Worm (Caenorhabditis elegans) whole organism, L2 larva: ENCODE measurements around the gene dhs-6.

Source experiments
- crh-2 ChIP-seq: sonication (generic microtip); optimal IDR thresholded peaks from 2 replicates; lab custom pipeline; 2017; ENCODE audit warnings: missing biosample characterization, missing genetic modification characterization
- dmd-4 ChIP-seq: sonication (generic microtip); optimal IDR thresholded peaks from 2 replicates; lab custom pipeline; 2017; ENCODE audit warnings: missing biosample characterization, missing genetic modification characterization
- nhr-12 ChIP-seq: fragments of 150-350 bp; optimal IDR thresholded peaks from 2 replicates; lab custom pipeline; 2014; ENCODE audit warnings: missing biosample characterization, missing genetic modification characterization
- nhr-237 ChIP-seq: fragments of 150-350 bp; optimal IDR thresholded peaks from 2 replicates; lab custom pipeline; 2014; ENCODE audit warnings: missing biosample characterization, missing genetic modification characterization
- nhr-25 ChIP-seq: fragments of 150-350 bp; sonication (generic microtip); optimal IDR thresholded peaks from 3 replicates; lab custom pipeline; 2014; ENCODE audit warnings: missing biosample characterization, missing genetic modification characterization
- nhr-77 ChIP-seq: fragments of 150-350 bp; optimal IDR thresholded peaks from 2 replicates; lab custom pipeline; 2014; ENCODE audit warnings: missing biosample characterization, missing genetic modification characterization
- skn-1 ChIP-seq: sonication (generic microtip); optimal IDR thresholded peaks from 2 replicates; lab custom pipeline; 2017; ENCODE audit warnings: missing biosample characterization, missing genetic modification characterization
- snpc-4 ChIP-seq: fragments of 150-350 bp; optimal IDR thresholded peaks from 2 replicates; lab custom pipeline; 2014; ENCODE audit warnings: missing biosample characterization, missing genetic modification characterization
- unc-39 ChIP-seq: fragments of 150-350 bp; optimal IDR thresholded peaks from 2 replicates; lab custom pipeline; 2014; ENCODE audit warnings: missing biosample characterization, missing genetic modification characterization
- ztf-1 ChIP-seq: fragments of 200-800 bp; sonication (Bioruptor generic); conservative IDR thresholded peaks from 2 replicates; pipeline ENCODE4 v1.3.6; 2022; ENCODE audit warnings: missing genetic modification characterization, missing compliant biosample characterization

ce11 chrII:5628326-5628818, 9.3 kb upstream of the dhs-6 start, which contains the start of gene F59E12.15:
- TF ChIP-seq skn-1 (tag; lab: Kevin White, UChicago) (no peak), crh-2 (tag; lab: Kevin White, UChicago) (no peak), nhr-12 (tag; lab: Kevin White, UChicago) (no peak), dmd-4 (no peak), nhr-77 (tag; lab: Kevin White, UChicago) (no peak), snpc-4 (no peak), unc-39 (tag; lab: Kevin White, UChicago) (no peak), ztf-1 (GFP tag; lab: Robert Waterston, UW) (no peak), nhr-237 (no peak), nhr-25 (tag; lab: Kevin White, UChicago) (no peak)
